Worm (Caenorhabditis elegans) whole organism, L2 larva: Measurements from ENCODE around the gene ztf-17.

ENCODE experiments used
- elt-1 ChIP-seq: fragments of 150-350 bp; optimal IDR thresholded peaks from 2 replicates; lab custom pipeline; 2014; ENCODE audit warnings: missing biosample characterization, missing genetic modification characterization
- unc-39 ChIP-seq: fragments of 150-350 bp; optimal IDR thresholded peaks from 2 replicates; lab custom pipeline; 2014; ENCODE audit warnings: missing biosample characterization, missing genetic modification characterization

DNA sequence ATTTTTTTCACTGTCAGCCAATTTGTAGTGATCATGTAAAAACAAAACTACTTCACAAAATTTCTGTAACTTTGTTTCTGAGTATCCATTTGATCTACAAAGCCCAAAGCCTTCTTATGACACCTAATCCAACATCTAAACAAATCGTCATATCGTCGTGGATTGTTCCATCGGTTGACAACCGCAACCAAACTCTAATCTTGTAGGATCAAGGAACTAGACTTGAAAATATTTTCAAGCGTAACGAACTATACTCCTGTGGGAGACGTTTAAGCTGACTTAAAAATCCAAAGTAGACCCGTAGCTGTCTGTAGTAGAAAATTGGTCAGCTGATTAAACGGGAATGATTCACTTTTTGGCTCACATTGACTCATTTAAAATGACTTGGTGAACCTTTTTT, 40.3 kb downstream of the ztf-17 start:
- TF ChIP-seq elt-1 (no peak), unc-39 (tag; lab: Kevin White, UChicago) (no peak)
